Fruit fly (Drosophila melanogaster) whole organism, embryonic: ENCODE data around the gene mRpL32.

ENCODE experiments used
- C15 ChIP-seq: fragments of 200-800 bp; sonication (Bioruptor generic); IDR thresholded peaks from 3 replicates; pipeline ENCODE4 v1.3.6; 2022; ENCODE audit warnings: missing biosample characterization, missing genetic modification characterization
- CG10321 ChIP-seq: fragments of 200-800 bp; sonication (Bioruptor generic); IDR thresholded peaks from 2 replicates; pipeline ENCODE4 v1.3.6; 2022; ENCODE audit warnings: missing biosample characterization, missing genetic modification characterization
- CG10543 ChIP-seq: fragments of 200-800 bp; sonication (Bioruptor generic); optimal IDR thresholded peaks from 3 replicates; lab custom pipeline; 2017; ENCODE audit warnings: missing biosample characterization, mild to moderate bottlenecking, missing genetic modification characterization, moderate library complexity
- CG10654 ChIP-seq: fragments of 200-800 bp; sonication (Bioruptor generic); optimal IDR thresholded peaks from 2 replicates; lab custom pipeline; 2016; ENCODE audit warnings: missing biosample characterization, missing genetic modification characterization
- CG10959 ChIP-seq: fragments of 200-800 bp; sonication (Bioruptor generic); IDR thresholded peaks from 2 replicates; pipeline ENCODE4 v1.3.6; 2022; ENCODE audit warnings: missing biosample characterization, missing genetic modification characterization
- CG11695 ChIP-seq: fragments of 200-800 bp; sonication (Bioruptor generic); IDR thresholded peaks from 3 replicates; pipeline ENCODE4 v1.3.6; 2022; ENCODE audit warnings: missing biosample characterization, missing genetic modification characterization
- CG12219 ChIP-seq: fragments of 200-800 bp; sonication (Bioruptor generic); optimal IDR thresholded peaks from 3 replicates; lab custom pipeline; 2018; ENCODE audit warnings: missing biosample characterization, mild to moderate bottlenecking, missing genetic modification characterization
- CG12299 ChIP-seq: fragments of 200-800 bp; sonication (Bioruptor generic); optimal IDR thresholded peaks from 2 replicates; lab custom pipeline; 2018; ENCODE audit warnings: missing biosample characterization, mild to moderate bottlenecking, missing genetic modification characterization
- CG12769 ChIP-seq: fragments of 200-800 bp; sonication (Bioruptor generic); optimal IDR thresholded peaks from 2 replicates; lab custom pipeline; 2019; ENCODE audit warnings: missing biosample characterization, mild to moderate bottlenecking, missing genetic modification characterization, moderate library complexity
- CG13123 ChIP-seq: fragments of 200-800 bp; sonication (Bioruptor generic); optimal IDR thresholded peaks from 2 replicates; lab custom pipeline; 2016; ENCODE audit warnings: missing biosample characterization, missing genetic modification characterization
- CG14050 ChIP-seq: fragments of 200-800 bp; sonication (Bioruptor generic); IDR thresholded peaks from 3 replicates; pipeline ENCODE4 v1.3.6; 2022; ENCODE audit warnings: missing biosample characterization, missing genetic modification characterization
- CG14965 ChIP-seq: fragments of 200-800 bp; sonication (Bioruptor generic); optimal IDR thresholded peaks from 2 replicates; lab custom pipeline; 2016; ENCODE audit warnings: missing biosample characterization, missing genetic modification characterization, borderline replicate concordance
- CG1529 ChIP-seq: fragments of 200-800 bp; sonication (Bioruptor generic); optimal IDR thresholded peaks from 3 replicates; lab custom pipeline; 2018; ENCODE audit warnings: missing biosample characterization, missing genetic modification characterization
- CG15479 ChIP-seq: fragments of 200-800 bp; sonication (Bioruptor generic); optimal IDR thresholded peaks from 3 replicates; lab custom pipeline; 2019; ENCODE audit warnings: missing biosample characterization, mild to moderate bottlenecking, missing genetic modification characterization, moderate library complexity
- CG17385 ChIP-seq: fragments of 200-800 bp; sonication (Bioruptor generic); optimal IDR thresholded peaks from 3 replicates; lab custom pipeline; 2018; ENCODE audit warnings: missing biosample characterization, mild to moderate bottlenecking, missing genetic modification characterization
- CG17802 ChIP-seq: fragments of 200-800 bp; sonication (Bioruptor generic); optimal IDR thresholded peaks from 2 replicates; lab custom pipeline; 2018; ENCODE audit warnings: missing biosample characterization, mild to moderate bottlenecking, missing genetic modification characterization, moderate library complexity
- CG2889 ChIP-seq: fragments of 200-800 bp; sonication (Bioruptor generic); IDR thresholded peaks from 3 replicates; pipeline ENCODE4 v1.3.6; 2022; ENCODE audit warnings: missing biosample characterization, missing genetic modification characterization
- CG43689 ChIP-seq: fragments of 200-800 bp; sonication (Bioruptor generic); IDR thresholded peaks from 2 replicates; pipeline ENCODE4 v1.3.6; 2022; ENCODE audit warnings: missing biosample characterization, missing genetic modification characterization
- CG6683 ChIP-seq: fragments of 200-800 bp; sonication (Bioruptor generic); optimal IDR thresholded peaks from 2 replicates; lab custom pipeline; 2017; ENCODE audit warnings: missing biosample characterization, mild to moderate bottlenecking, missing genetic modification characterization, missing genetic modification reagents
- CG6765 ChIP-seq: fragments of 200-800 bp; sonication (Bioruptor generic); optimal IDR thresholded peaks from 3 replicates; lab custom pipeline; 2017; ENCODE audit warnings: missing biosample characterization, mild to moderate bottlenecking, missing genetic modification characterization
- CG7745 ChIP-seq: fragments of 200-800 bp; sonication (Bioruptor generic); optimal IDR thresholded peaks from 2 replicates; lab custom pipeline; 2018; ENCODE audit warnings: missing biosample characterization, mild to moderate bottlenecking, missing genetic modification characterization, moderate library complexity
- CG7839 ChIP-seq: fragments of 200-800 bp; sonication (Bioruptor generic); optimal IDR thresholded peaks from 3 replicates; lab custom pipeline; 2018; ENCODE audit warnings: missing biosample characterization, mild to moderate bottlenecking, missing genetic modification characterization, moderate library complexity
- CG7963 ChIP-seq: fragments of 200-800 bp; sonication (Bioruptor generic); IDR thresholded peaks from 3 replicates; pipeline ENCODE4 v1.3.6; 2022; ENCODE audit warnings: missing biosample characterization, missing genetic modification characterization; ENCODE audit not compliant: partially characterized antibody
- CG8089 ChIP-seq: fragments of 200-800 bp; sonication (Bioruptor generic); optimal IDR thresholded peaks from 3 replicates; lab custom pipeline; 2016; ENCODE audit warnings: missing biosample characterization, missing genetic modification characterization
- CG8281 ChIP-seq: fragments of 200-800 bp; sonication (Bioruptor generic); optimal IDR thresholded peaks from 2 replicates; lab custom pipeline; 2018; ENCODE audit warnings: missing biosample characterization, mild to moderate bottlenecking, missing genetic modification characterization, moderate library complexity
- Dref ChIP-seq: fragments of 200-800 bp; sonication (Bioruptor generic); IDR thresholded peaks from 2 replicates; pipeline ENCODE4 v1.3.6; 2022; ENCODE audit warnings: missing biosample characterization, missing genetic modification characterization
- Hr78 ChIP-seq, 2 experiments: fragments of 200-800 bp in 1 of 2; fragments of >200 bp in 1 of 2; sonication (Bioruptor generic) in 1 of 2; optimal IDR thresholded peaks; 2 replicates each; lab custom pipeline; 2017 to 2019; ENCODE audit warnings: missing biosample characterization in 2 of 2, missing genetic modification characterization in 2 of 2, mild to moderate bottlenecking in 1 of 2, moderate library complexity in 1 of 2
- MTF-1 ChIP-seq: fragments of 200-800 bp; sonication (Bioruptor generic); optimal IDR thresholded peaks from 2 replicates; lab custom pipeline; 2018; ENCODE audit warnings: missing biosample characterization, mild to moderate bottlenecking, missing genetic modification characterization, borderline replicate concordance
- Mrtf ChIP-seq: fragments of 200-800 bp; sonication (Bioruptor generic); IDR thresholded peaks from 3 replicates; pipeline ENCODE4 v1.3.6; 2022; ENCODE audit warnings: missing biosample characterization, missing genetic modification characterization
- Neu2 ChIP-seq: fragments of 200-800 bp; sonication (Bioruptor generic); optimal IDR thresholded peaks from 3 replicates; lab custom pipeline; 2016; ENCODE audit warnings: missing biosample characterization, missing genetic modification characterization, borderline replicate concordance
- Oaz ChIP-seq: fragments of 200-800 bp; sonication (Bioruptor generic); IDR thresholded peaks from 2 replicates; pipeline ENCODE4 v1.3.6; 2022; ENCODE audit warnings: missing biosample characterization, missing genetic modification characterization
- Sox102F ChIP-seq: fragments of 200-800 bp; sonication (Bioruptor generic); optimal IDR thresholded peaks from 2 replicates; lab custom pipeline; 2018; ENCODE audit warnings: missing biosample characterization, mild to moderate bottlenecking, missing genetic modification characterization, moderate library complexity
- Usf ChIP-seq: fragments of 200-800 bp; sonication (Bioruptor generic); optimal IDR thresholded peaks from 2 replicates; lab custom pipeline; 2017; ENCODE audit warnings: missing genotype, missing biosample characterization, missing genetic modification characterization
- ewg ChIP-seq: fragments of 200-800 bp; sonication (Bioruptor generic); optimal IDR thresholded peaks from 3 replicates; lab custom pipeline; 2017; ENCODE audit warnings: mild to moderate bottlenecking, missing biosample characterization, missing genetic modification reagents, missing genetic modification characterization
- gcm2 ChIP-seq: fragments of 200-800 bp; sonication (Bioruptor generic); optimal IDR thresholded peaks from 2 replicates; lab custom pipeline; 2016; ENCODE audit warnings: missing biosample characterization, missing genetic modification characterization
- h ChIP-seq: fragments of >200 bp; optimal IDR thresholded peaks from 2 replicates; lab custom pipeline; 2017
- ham ChIP-seq: fragments of 200-800 bp; sonication (Bioruptor generic); IDR thresholded peaks from 2 replicates; pipeline ENCODE4 v1.3.6; 2022; ENCODE audit warnings: missing biosample characterization, missing genetic modification characterization
- hb ChIP-seq: fragments of 200-800 bp; sonication (Bioruptor generic); IDR thresholded peaks from 3 replicates; pipeline ENCODE4 v1.3.6; 2022; ENCODE audit warnings: missing biosample characterization, missing genetic modification characterization; ENCODE audit not compliant: partially characterized antibody
- her ChIP-seq: fragments of 200-800 bp; sonication (Bioruptor generic); optimal IDR thresholded peaks from 2 replicates; lab custom pipeline; 2016; ENCODE audit warnings: missing biosample characterization, missing genetic modification characterization
- lola ChIP-seq, 3 experiments: fragments of >200 bp in 2 of 3; fragments of 200-800 bp in 1 of 3; sonication (Bioruptor generic) in 1 of 3; optimal IDR thresholded peaks; 2 replicates each; lab custom pipeline; 2017 to 2019; ENCODE audit warnings: missing biosample characterization in 3 of 3, missing genetic modification characterization in 3 of 3, mild to moderate bottlenecking in 1 of 3, moderate library complexity in 1 of 3
- luna ChIP-seq: fragments of 200-800 bp; sonication (Bioruptor generic); optimal IDR thresholded peaks from 2 replicates; lab custom pipeline; 2016; ENCODE audit warnings: missing biosample characterization, missing genetic modification characterization
- nerfin-2 ChIP-seq: fragments of 200-800 bp; sonication (Bioruptor generic); IDR thresholded peaks from 2 replicates; pipeline ENCODE4 v1.3.6; 2022; ENCODE audit warnings: missing biosample characterization, missing genetic modification characterization; ENCODE audit not compliant: partially characterized antibody
- otp ChIP-seq: fragments of 200-800 bp; sonication (Bioruptor generic); IDR thresholded peaks from 3 replicates; pipeline ENCODE4, ENCODE4 v1.3.6; 2022; ENCODE audit warnings: missing biosample characterization, missing genetic modification characterization
- pfk ChIP-seq: fragments of 200-800 bp; sonication (Bioruptor generic); optimal IDR thresholded peaks from 2 replicates; lab custom pipeline; 2018; ENCODE audit warnings: missing biosample characterization, mild to moderate bottlenecking, missing genetic modification characterization, moderate library complexity
- pum ChIP-seq: fragments of 200-800 bp; sonication (Bioruptor generic); optimal IDR thresholded peaks from 2 replicates; lab custom pipeline; 2016; ENCODE audit warnings: missing biosample characterization, missing genetic modification characterization
- tap ChIP-seq: fragments of 200-800 bp; optimal IDR thresholded peaks from 3 replicates; lab custom pipeline; 2019; ENCODE audit warnings: missing biosample characterization, mild to moderate bottlenecking, missing genetic modification characterization, moderate library complexity
- twi ChIP-seq: fragments of 200-800 bp; optimal IDR thresholded peaks from 2 replicates; lab custom pipeline; 2019; ENCODE audit warnings: missing biosample characterization, mild to moderate bottlenecking, missing genetic modification characterization, moderate library complexity
- zf30C ChIP-seq: fragments of 200-800 bp; sonication (Bioruptor generic); optimal IDR thresholded peaks from 3 replicates; lab custom pipeline; 2018; ENCODE audit warnings: missing biosample characterization, mild to moderate bottlenecking, missing genetic modification characterization

The mRpL32 gene

dm6 chr3R:31247281-31247995, 5.2 kb upstream of the mRpL32 start (continued):
- no peak for TF ChIP-seq Neu2 (GFP tag; lab: Kevin White, UChicago)
- peak; percentile 44 for TF ChIP-seq CG13123 (GFP tag; lab: Kevin White, UChicago)
- peak; percentile 25 for TF ChIP-seq CG6683 (GFP tag; lab: Kevin White, UChicago)
- TF ChIP-seq gcm2 (GFP tag; lab: Kevin White, UChicago), result no peak
- TF ChIP-seq CG12219 (GFP tag; lab: Kevin White, UChicago), result peak; percentile 70
- TF ChIP-seq CG17802, result peak; percentile 67
- peak; percentile 47; the same call in 1 of the 3 replicates for TF ChIP-seq CG2889
- TF ChIP-seq CG11695 (GFP tag; lab: Robert Waterston, UW), result peak; percentile 78
- TF ChIP-seq CG6765 (GFP tag; lab: Kevin White, UChicago), result peak; percentile 23
- TF ChIP-seq CG7745 (tag; lab: Kevin White, UChicago), result no peak
- TF ChIP-seq CG8089, result peak; percentile 40
- peak; percentile 61 for TF ChIP-seq CG8281
- TF ChIP-seq ham (GFP tag; lab: Robert Waterston, UW), result no peak
- peak; percentile 83 for TF ChIP-seq CG7839 (tag; lab: Kevin White, UChicago)
- peak; percentile 63; the same call in 2 of the 3 replicates for TF ChIP-seq otp (GFP tag; lab: Robert Waterston, UW)
- TF ChIP-seq CG10543, result peak; percentile 58
- peak in 1 of 2 experiments; percentile 42 for TF ChIP-seq Hr78 (GFP tag; optimal IDR thresholded peaks at IDR 0.05; lab: Kevin White, UChicago)
- no peak for TF ChIP-seq h (lab: Kevin White, UChicago)
- peak; percentile 70 for TF ChIP-seq CG10654
- TF ChIP-seq CG15479 (GFP tag; lab: Kevin White, UChicago), result no peak
- TF ChIP-seq CG14050, result peak; percentile 70; the same call in 2 of the 3 replicates
- TF ChIP-seq Mrtf (GFP tag; lab: Robert Waterston, UW), result peak; percentile 83
- TF ChIP-seq Dref, result no peak
- peak; percentile 30; the same call in 1 of the 2 replicates for TF ChIP-seq CG10959 (GFP tag; lab: Robert Waterston, UW)
- TF ChIP-seq C15 (GFP tag; lab: Robert Waterston, UW), result no peak
- peak; percentile 58; the same call in 1 of the 2 replicates for TF ChIP-seq CG43689 (GFP tag; lab: Robert Waterston, UW)
- TF ChIP-seq CG17385 (GFP tag; lab: Kevin White, UChicago), result peak; percentile 69
- TF ChIP-seq MTF-1 (GFP tag; lab: Kevin White, UChicago), result peak; percentile 71
- no peak for TF ChIP-seq nerfin-2 (GFP tag; lab: Robert Waterston, UW)
- TF ChIP-seq twi (tag; lab: Kevin White, UChicago), result peak; percentile 52
- peak; percentile 11 for TF ChIP-seq zf30C (GFP tag; lab: Kevin White, UChicago)
- peak; percentile 85 for TF ChIP-seq Sox102F (GFP tag; lab: Kevin White, UChicago)
- TF ChIP-seq tap (tag; lab: Kevin White, UChicago), result peak; percentile 84
- TF ChIP-seq CG1529 (GFP tag; lab: Kevin White, UChicago), result peak; percentile 65
- TF ChIP-seq her (GFP tag; lab: Kevin White, UChicago), result peak; percentile 45
- peak in 1 of 3 experiments; percentile 60 for TF ChIP-seq lola (GFP tag; optimal IDR thresholded peaks at IDR 0.05; lab: Kevin White, UChicago)
- peak; percentile 72 for TF ChIP-seq Oaz (GFP tag; lab: Robert Waterston, UW)
- TF ChIP-seq pfk (GFP tag; lab: Kevin White, UChicago), result no peak
- no peak for TF ChIP-seq CG7963 (GFP tag; lab: Robert Waterston, UW)
- TF ChIP-seq pum (GFP tag; lab: Kevin White, UChicago), result peak; percentile 61
- TF ChIP-seq hb, result no peak
- no peak for TF ChIP-seq CG10321 (GFP tag; lab: Robert Waterston, UW)
- no peak for TF ChIP-seq luna
- no peak for TF ChIP-seq CG14965
- no peak for TF ChIP-seq CG12769 (tag; lab: Kevin White, UChicago)
- peak; percentile 51 for TF ChIP-seq ewg
- TF ChIP-seq Usf (GFP tag; lab: Kevin White, UChicago), result no peak
- peak; percentile 40 for TF ChIP-seq CG12299 (tag; lab: Kevin White, UChicago)
